Worm (Caenorhabditis elegans) whole organism, late embryonic: ENCODE results near the gene col-8.

ENCODE experiments used
- K02D7.2 ChIP-seq: sonication (generic microtip); optimal IDR thresholded peaks from 2 replicates; lab custom pipeline; 2017; ENCODE audit warnings: mild to moderate bottlenecking, missing genetic modification characterization, missing compliant biosample characterization
- dve-1 ChIP-seq: sonication (generic microtip); optimal IDR thresholded peaks from 2 replicates; lab custom pipeline; 2017; ENCODE audit warnings: antibody characterized with exemption, mild to moderate bottlenecking, missing genetic modification characterization, missing compliant biosample characterization
- gmeb-2 ChIP-seq: sonication (generic microtip); optimal IDR thresholded peaks from 2 replicates; lab custom pipeline; 2016; ENCODE audit warnings: missing genetic modification characterization, inconsistent platforms, missing compliant biosample characterization

DNA sequence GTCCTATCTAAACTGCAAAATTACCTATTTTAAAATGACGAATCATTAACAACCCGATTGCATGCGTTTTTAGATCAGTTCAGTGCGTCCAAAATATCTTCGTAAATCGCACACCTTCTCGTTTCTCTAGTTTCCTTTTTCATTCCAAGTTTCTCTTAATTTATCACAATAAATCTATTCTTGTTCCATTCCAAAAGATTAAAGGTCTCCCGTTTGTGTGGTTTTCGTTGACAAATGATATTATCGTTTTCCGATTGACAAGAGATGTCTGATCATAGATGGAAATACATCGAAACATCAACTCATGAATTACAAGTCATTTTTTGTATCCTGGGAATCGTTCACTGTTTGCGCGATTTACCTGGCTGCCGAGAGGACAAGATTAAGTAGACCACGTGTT is 27.2 kb downstream of the col-8 start:
- no peak for TF ChIP-seq gmeb-2 (tag; lab: Kevin White, UChicago)
- no peak for TF ChIP-seq dve-1 (tag; lab: Kevin White, UChicago)
- no peak for TF ChIP-seq K02D7.2 (tag; lab: Kevin White, UChicago)
